Fruit fly (Drosophila melanogaster) whole organism, embryonic: ENCODE data around the gene ppk20.

ENCODE experiments used
- Aef1 ChIP-seq: fragments of 200-800 bp; sonication (Bioruptor generic); IDR thresholded peaks from 3 replicates; pipeline ENCODE4 v1.3.6; 2022; ENCODE audit warnings: missing biosample characterization, missing genetic modification characterization
- Antp ChIP-seq: fragments of 200-800 bp; sonication (Bioruptor generic); optimal IDR thresholded peaks from 3 replicates; lab custom pipeline; 2016; ENCODE audit warnings: missing biosample characterization, missing genetic modification characterization
- Atf6 ChIP-seq: fragments of 200-800 bp; sonication (Bioruptor generic); IDR thresholded peaks from 2 replicates; pipeline ENCODE4 v1.3.6; 2022; ENCODE audit warnings: missing biosample characterization, missing genetic modification characterization
- BtbVII ChIP-seq: fragments of 200-800 bp; sonication (Bioruptor generic); optimal IDR thresholded peaks from 3 replicates; lab custom pipeline; 2017; ENCODE audit warnings: missing biosample characterization, mild to moderate bottlenecking, missing genetic modification characterization
- CG10321 ChIP-seq: fragments of 200-800 bp; sonication (Bioruptor generic); IDR thresholded peaks from 2 replicates; pipeline ENCODE4 v1.3.6; 2022; ENCODE audit warnings: missing biosample characterization, missing genetic modification characterization
- CG12744 ChIP-seq: fragments of 200-800 bp; sonication (Bioruptor generic); optimal IDR thresholded peaks from 2 replicates; lab custom pipeline; 2016; ENCODE audit warnings: missing biosample characterization, missing genetic modification characterization
- CG15514 ChIP-seq: fragments of 200-800 bp; sonication (Bioruptor generic); optimal IDR thresholded peaks from 3 replicates; lab custom pipeline; 2017; ENCODE audit warnings: missing biosample characterization, missing genetic modification characterization, mild to moderate bottlenecking, moderate library complexity, missing genetic modification reagents
- CG1647 ChIP-seq: fragments of 200-800 bp; sonication (Bioruptor generic); optimal IDR thresholded peaks from 3 replicates; lab custom pipeline; 2016; ENCODE audit warnings: missing biosample characterization, missing genetic modification characterization
- CG16815 ChIP-seq: fragments of 200-800 bp; sonication (Bioruptor generic); optimal IDR thresholded peaks from 3 replicates; lab custom pipeline; 2017; ENCODE audit warnings: missing biosample characterization, mild to moderate bottlenecking, missing genetic modification characterization
- CG16863 ChIP-seq: fragments of 200-800 bp; sonication (Bioruptor generic); optimal IDR thresholded peaks from 3 replicates; lab custom pipeline; 2016; ENCODE audit warnings: missing biosample characterization, missing genetic modification characterization
- CG17612 ChIP-seq: fragments of 200-800 bp; sonication (Bioruptor generic); IDR thresholded peaks from 2 replicates; pipeline ENCODE4 v1.3.6; 2022; ENCODE audit warnings: missing biosample characterization, missing genetic modification characterization
- CG1792 ChIP-seq: fragments of 200-800 bp; sonication (Bioruptor generic); optimal IDR thresholded peaks from 2 replicates; lab custom pipeline; 2016; ENCODE audit warnings: missing biosample characterization, missing genetic modification characterization
- CG30403 ChIP-seq: fragments of 200-800 bp; sonication (Bioruptor generic); optimal IDR thresholded peaks from 3 replicates; lab custom pipeline; 2016; ENCODE audit warnings: missing biosample characterization, missing genetic modification characterization
- CG31441 ChIP-seq: fragments of 200-800 bp; sonication (Bioruptor generic); IDR thresholded peaks from 2 replicates; pipeline ENCODE4 v1.3.6; 2022; ENCODE audit warnings: missing biosample characterization, missing genetic modification characterization
- CG33213 ChIP-seq: fragments of 200-800 bp; sonication (Bioruptor generic); optimal IDR thresholded peaks from 3 replicates; lab custom pipeline; 2016; ENCODE audit warnings: missing biosample characterization, missing genetic modification characterization
- CG3995 ChIP-seq: fragments of 200-800 bp; sonication (Bioruptor generic); optimal IDR thresholded peaks from 3 replicates; lab custom pipeline; 2016; ENCODE audit warnings: missing biosample characterization, missing genetic modification characterization
- CG43689 ChIP-seq: fragments of 200-800 bp; sonication (Bioruptor generic); IDR thresholded peaks from 2 replicates; pipeline ENCODE4 v1.3.6; 2022; ENCODE audit warnings: missing biosample characterization, missing genetic modification characterization
- CG4730 ChIP-seq: fragments of 200-800 bp; sonication (Bioruptor generic); IDR thresholded peaks from 2 replicates; pipeline ENCODE4 v1.3.6; 2022; ENCODE audit warnings: missing biosample characterization, missing genetic modification characterization
- CG5180 ChIP-seq: fragments of 200-800 bp; sonication (Bioruptor generic); optimal IDR thresholded peaks from 3 replicates; lab custom pipeline; 2017; ENCODE audit warnings: missing biosample characterization, missing genetic modification characterization, mild to moderate bottlenecking, moderate library complexity, missing genetic modification reagents
- CG5953 ChIP-seq: fragments of 200-800 bp; sonication (Bioruptor generic); IDR thresholded peaks from 2 replicates; pipeline ENCODE4 v1.3.6; 2022; ENCODE audit warnings: missing biosample characterization, missing genetic modification characterization
- CG8089 ChIP-seq: fragments of 200-800 bp; sonication (Bioruptor generic); optimal IDR thresholded peaks from 3 replicates; lab custom pipeline; 2016; ENCODE audit warnings: missing biosample characterization, missing genetic modification characterization
- CG9437 ChIP-seq: fragments of 200-800 bp; sonication (Bioruptor generic); optimal IDR thresholded peaks from 2 replicates; lab custom pipeline; 2018; ENCODE audit warnings: missing biosample characterization, mild to moderate bottlenecking, missing genetic modification characterization
- CG9817 ChIP-seq: fragments of 200-800 bp; sonication (Bioruptor generic); optimal IDR thresholded peaks from 2 replicates; lab custom pipeline; 2018; ENCODE audit warnings: missing biosample characterization, mild to moderate bottlenecking, missing genetic modification characterization, moderate library complexity
- D19A ChIP-seq: fragments of 200-800 bp; optimal IDR thresholded peaks from 3 replicates; lab custom pipeline; 2019; ENCODE audit warnings: missing biosample characterization, mild to moderate bottlenecking, missing genetic modification characterization, moderate library complexity
- Dip3 ChIP-seq: fragments of 200-800 bp; sonication (Bioruptor generic); optimal IDR thresholded peaks from 3 replicates; lab custom pipeline; 2016; ENCODE audit warnings: missing biosample characterization, missing genetic modification characterization
- E2f1 ChIP-seq: fragments of 200-800 bp; sonication (Bioruptor generic); IDR thresholded peaks from 2 replicates; pipeline ENCODE4 v1.3.6; 2022; ENCODE audit warnings: missing biosample characterization, missing genetic modification characterization
- Ets65A ChIP-seq: fragments of 200-800 bp; sonication (Bioruptor generic); peaks from one replicate; lab custom pipeline; 2016; ENCODE audit warnings: missing biosample characterization, missing genetic modification characterization
- Gsc ChIP-seq: fragments of 200-800 bp; sonication (Bioruptor generic); IDR thresholded peaks from 2 replicates; pipeline ENCODE4 v1.3.6; 2022; ENCODE audit warnings: missing biosample characterization, missing genetic modification characterization
- HLH4C ChIP-seq: fragments of 200-800 bp; sonication (Bioruptor generic); IDR thresholded peaks from 3 replicates; pipeline ENCODE4 v1.3.6; 2022; ENCODE audit warnings: missing biosample characterization, missing genetic modification characterization; ENCODE audit not compliant: partially characterized antibody
- Hand ChIP-seq: fragments of 200-800 bp; sonication (Bioruptor generic); optimal IDR thresholded peaks from 2 replicates; lab custom pipeline; 2017; ENCODE audit warnings: mild to moderate bottlenecking, missing biosample characterization, missing genetic modification reagents, missing genetic modification characterization
- Mrtf ChIP-seq: fragments of 200-800 bp; sonication (Bioruptor generic); IDR thresholded peaks from 3 replicates; pipeline ENCODE4 v1.3.6; 2022; ENCODE audit warnings: missing biosample characterization, missing genetic modification characterization
- Nf-YA ChIP-seq: fragments of 200-800 bp; sonication (Bioruptor generic); IDR thresholded peaks from 2 replicates; pipeline ENCODE4 v1.3.6; 2022; ENCODE audit warnings: missing biosample characterization, missing genetic modification characterization
- Nf-YC ChIP-seq: fragments of 200-800 bp; optimal IDR thresholded peaks from 3 replicates; lab custom pipeline; 2019; ENCODE audit warnings: missing biosample characterization, mild to moderate bottlenecking, missing genetic modification characterization, moderate library complexity
- Ptx1 ChIP-seq: fragments of 200-800 bp; sonication (Bioruptor generic); IDR thresholded peaks from 2 replicates; pipeline ENCODE4 v1.3.6; 2022; ENCODE audit warnings: missing biosample characterization, missing genetic modification characterization
- Ravus ChIP-seq: fragments of 200-800 bp; sonication (Bioruptor generic); IDR thresholded peaks from 2 replicates; pipeline ENCODE4 v1.3.6; 2022; ENCODE audit warnings: missing biosample characterization, missing genetic modification characterization
- Side ChIP-seq: fragments of 200-800 bp; sonication (Bioruptor generic); optimal IDR thresholded peaks from 2 replicates; lab custom pipeline; 2016; ENCODE audit warnings: missing biosample characterization, missing genetic modification characterization
- Sox102F ChIP-seq: fragments of 200-800 bp; sonication (Bioruptor generic); optimal IDR thresholded peaks from 2 replicates; lab custom pipeline; 2018; ENCODE audit warnings: missing biosample characterization, mild to moderate bottlenecking, missing genetic modification characterization, moderate library complexity
- Ssrp ChIP-seq: fragments of 200-800 bp; sonication (Bioruptor generic); optimal IDR thresholded peaks from 2 replicates; lab custom pipeline; 2018; ENCODE audit warnings: missing biosample characterization, mild to moderate bottlenecking, missing genetic modification characterization, moderate library complexity
- bowl ChIP-seq: fragments of 200-800 bp; sonication (Bioruptor generic); IDR thresholded peaks from 2 replicates; pipeline ENCODE4 v1.3.6; 2022; ENCODE audit warnings: missing biosample characterization, missing genetic modification characterization
- ci ChIP-seq: fragments of 200-800 bp; sonication (Bioruptor generic); IDR thresholded peaks from 3 replicates; pipeline ENCODE4 v1.3.6; 2022; ENCODE audit warnings: missing biosample characterization, missing genetic modification characterization
- dpn ChIP-seq, 2 experiments: fragments of 200-800 bp; sonication (Bioruptor generic); optimal IDR thresholded peaks; 3 replicates each; lab custom pipeline; 2016; ENCODE audit warnings: missing biosample characterization in 2 of 2, missing genetic modification characterization in 2 of 2
- gro ChIP-seq: fragments of 200-800 bp; sonication (Bioruptor generic); optimal IDR thresholded peaks from 2 replicates; lab custom pipeline; 2016; ENCODE audit warnings: missing biosample characterization, missing genetic modification characterization
- hbn ChIP-seq: fragments of 200-800 bp; sonication (Bioruptor generic); IDR thresholded peaks from 2 replicates; pipeline ENCODE4 v1.3.6; 2022; ENCODE audit warnings: missing biosample characterization, missing genetic modification characterization; ENCODE audit not compliant: partially characterized antibody
- lmd ChIP-seq: fragments of 200-800 bp; sonication (Bioruptor generic); IDR thresholded peaks from 2 replicates; pipeline ENCODE4 v1.3.6; 2022; ENCODE audit warnings: missing biosample characterization, missing genetic modification characterization
- pnt ChIP-seq: fragments of 200-800 bp; sonication (Bioruptor generic); optimal IDR thresholded peaks from 3 replicates; lab custom pipeline; 2016; ENCODE audit warnings: missing biosample characterization, missing genetic modification characterization
- prd ChIP-seq, 3 experiments: fragments of >200 bp in 2 of 3; fragments of 200-800 bp in 1 of 3; sonication (Bioruptor generic) in 1 of 3; optimal IDR thresholded peaks in 2 of 3; IDR thresholded peaks in 1 of 3; 2 replicates in 2 of 3; 3 replicates in 1 of 3; pipeline versions ENCODE4 v1.3.6 to Lab custom; 2017 to 2022; ENCODE audit warnings: missing biosample characterization in 1 of 3, missing genetic modification characterization in 1 of 3
- sc ChIP-seq, 3 experiments: fragments of >200 bp in 2 of 3; fragments of 200-800 bp in 1 of 3; sonication (Bioruptor generic) in 1 of 3; optimal IDR thresholded peaks; 2 replicates in 2 of 3; 3 replicates in 1 of 3; lab custom pipeline; 2017; ENCODE audit warnings: mild to moderate bottlenecking in 1 of 3, missing biosample characterization in 1 of 3, missing genetic modification characterization in 1 of 3, missing genetic modification reagents in 1 of 3
- sens-2 ChIP-seq: fragments of 200-800 bp; sonication (Bioruptor generic); IDR thresholded peaks from 2 replicates; pipeline ENCODE4 v1.3.6; 2022; ENCODE audit warnings: missing biosample characterization, missing genetic modification characterization
- sob ChIP-seq: fragments of 200-800 bp; sonication (Bioruptor generic); IDR thresholded peaks from 2 replicates; pipeline ENCODE4 v1.3.6; 2022; ENCODE audit warnings: missing biosample characterization, missing genetic modification characterization
- stc ChIP-seq: fragments of 200-800 bp; sonication (Bioruptor generic); IDR thresholded peaks from 2 replicates; pipeline ENCODE4 v1.3.6; 2022; ENCODE audit warnings: missing biosample characterization, missing genetic modification characterization
- stwl ChIP-seq: fragments of 200-800 bp; sonication (Bioruptor generic); optimal IDR thresholded peaks from 3 replicates; lab custom pipeline; 2018; ENCODE audit warnings: missing biosample characterization, mild to moderate bottlenecking, missing genetic modification characterization, moderate library complexity
- sug ChIP-seq: fragments of 200-800 bp; optimal IDR thresholded peaks from 2 replicates; lab custom pipeline; 2019; ENCODE audit warnings: missing biosample characterization, mild to moderate bottlenecking, missing genetic modification characterization, moderate library complexity

Gene ppk20

dm6 chr3R:29625883-29626282 is 42.8 kb downstream of the ppk20 start (continued):
- TF ChIP-seq Ravus (GFP tag; lab: Robert Waterston, UW) (no peak), D19A (tag; lab: Kevin White, UChicago) (peak; percentile 14), CG43689 (GFP tag; lab: Robert Waterston, UW) (no peak), prd (optimal IDR thresholded peaks at IDR 0.05; lab: Kevin White, UChicago) (no peak), prd (GFP tag; IDR thresholded peaks at IDR 0.05; lab: Robert Waterston, UW) (peak; percentile 69), Hand (peak; percentile 45), Ets65A (GFP tag; lab: Kevin White, UChicago) (no peak), CG3995 (no peak), CG9817 (peak; percentile 28), CG5180 (GFP tag; lab: Kevin White, UChicago) (no peak), CG17612 (GFP tag; lab: Robert Waterston, UW) (no peak), Nf-YA (GFP tag; lab: Robert Waterston, UW) (no peak), CG8089 (GFP tag; lab: Kevin White, UChicago) (no peak), CG9437 (GFP tag; lab: Kevin White, UChicago) (no peak), Aef1 (GFP tag; lab: Robert Waterston, UW) (peak; percentile 32; the same call in 1 of the 3 replicates), lmd (GFP tag; lab: Robert Waterston, UW) (peak; percentile 36; the same call in 1 of the 2 replicates), E2f1 (GFP tag; lab: Robert Waterston, UW) (peak; percentile 37; the same call in 1 of the 2 replicates), Atf6 (GFP tag; lab: Robert Waterston, UW) (no peak), bowl (GFP tag; lab: Robert Waterston, UW) (no peak), Sox102F (GFP tag; lab: Kevin White, UChicago) (peak; percentile 59), stc (GFP tag; lab: Robert Waterston, UW) (0 out of 2 replicates have a peak, but pooled peaks have one; percentile 23), stwl (tag; lab: Kevin White, UChicago) (no peak), Antp (GFP tag; lab: Kevin White, UChicago) (no peak), pnt (GFP tag; lab: Kevin White, UChicago) (no peak), CG5953 (no peak), Nf-YC (no peak), sc (optimal IDR thresholded peaks at IDR 0.05; lab: Kevin White, UChicago) (no peak), sc (GFP tag; optimal IDR thresholded peaks at IDR 0.05; lab: Kevin White, UChicago) (no peak), gro (no peak), HLH4C (GFP tag; lab: Robert Waterston, UW) (no peak), CG15514 (GFP tag; lab: Kevin White, UChicago) (peak; percentile 17), sob (no peak), Ssrp (peak; percentile 30), CG16863 (GFP tag; lab: Kevin White, UChicago) (no peak), CG16815 (no peak), Ptx1 (peak; percentile 34), ci (GFP tag; lab: Robert Waterston, UW) (peak; percentile 69; the same call in 2 of the 3 replicates), sug (tag; lab: Kevin White, UChicago) (no peak), CG10321 (GFP tag; lab: Robert Waterston, UW) (no peak), CG30403 (GFP tag; lab: Kevin White, UChicago) (peak; percentile 47), CG4730 (GFP tag; lab: Robert Waterston, UW) (no peak), CG12744 (GFP tag; lab: Kevin White, UChicago) (no peak), Mrtf (GFP tag; lab: Robert Waterston, UW) (no peak), CG31441 (GFP tag; lab: Robert Waterston, UW) (peak; percentile 60), sens-2 (GFP tag; lab: Robert Waterston, UW) (no peak), CG1647 (GFP tag; lab: Kevin White, UChicago) (no peak), BtbVII (GFP tag; lab: Kevin White, UChicago) (peak; percentile 26), hbn (no peak), Dip3 (GFP tag; lab: Kevin White, UChicago) (no peak), Gsc (GFP tag; lab: Robert Waterston, UW) (no peak), CG1792 (GFP tag; lab: Kevin White, UChicago) (no peak), CG33213 (GFP tag; lab: Kevin White, UChicago) (no peak), dpn (GFP tag; optimal IDR thresholded peaks at IDR 0.05; lab: Kevin White, UChicago) (no peak), Side (GFP tag; lab: Kevin White, UChicago) (no peak)
